Fruit fly (Drosophila melanogaster) whole organism, embryonic: ENCODE data around the gene Glt.

ENCODE experiments used
- Adf1 ChIP-seq: fragments of 200-800 bp; sonication (Bioruptor generic); IDR thresholded peaks from 2 replicates; pipeline ENCODE4 v1.3.6; 2022; ENCODE audit warnings: missing biosample characterization, missing genetic modification characterization
- CG10147 ChIP-seq: fragments of 200-800 bp; sonication (Bioruptor generic); optimal IDR thresholded peaks from 2 replicates; lab custom pipeline; 2019; ENCODE audit warnings: missing biosample characterization, mild to moderate bottlenecking, missing genetic modification characterization, moderate library complexity
- CG11456 ChIP-seq: fragments of 200-800 bp; sonication (Bioruptor generic); IDR thresholded peaks from 3 replicates; pipeline ENCODE4 v1.3.6; 2022; ENCODE audit warnings: missing biosample characterization, missing genetic modification characterization
- CG11504 ChIP-seq: fragments of 200-800 bp; sonication (Bioruptor generic); optimal IDR thresholded peaks from 3 replicates; lab custom pipeline; 2019; ENCODE audit warnings: missing biosample characterization, mild to moderate bottlenecking, missing genetic modification characterization, moderate library complexity
- CG11560 ChIP-seq: fragments of 200-800 bp; sonication (Bioruptor generic); IDR thresholded peaks from 3 replicates; pipeline ENCODE4 v1.3.6; 2022; ENCODE audit warnings: missing biosample characterization, missing genetic modification characterization
- CG11695 ChIP-seq: fragments of 200-800 bp; sonication (Bioruptor generic); IDR thresholded peaks from 3 replicates; pipeline ENCODE4 v1.3.6; 2022; ENCODE audit warnings: missing biosample characterization, missing genetic modification characterization
- CG12219 ChIP-seq: fragments of 200-800 bp; sonication (Bioruptor generic); optimal IDR thresholded peaks from 3 replicates; lab custom pipeline; 2018; ENCODE audit warnings: missing biosample characterization, mild to moderate bottlenecking, missing genetic modification characterization
- CG14441 ChIP-seq: fragments of 200-800 bp; sonication (Bioruptor generic); IDR thresholded peaks from 2 replicates; pipeline ENCODE4 v1.3.6; 2022; ENCODE audit warnings: missing biosample characterization, missing genetic modification characterization
- CG2116 ChIP-seq: fragments of 200-800 bp; sonication (Bioruptor generic); optimal IDR thresholded peaks from 3 replicates; lab custom pipeline; 2018; ENCODE audit warnings: missing biosample characterization, mild to moderate bottlenecking, missing genetic modification characterization
- CG2712 ChIP-seq: fragments of 200-800 bp; optimal IDR thresholded peaks from 3 replicates; lab custom pipeline; 2019; ENCODE audit warnings: missing biosample characterization, mild to moderate bottlenecking, missing genetic modification characterization, moderate library complexity
- CG3407 ChIP-seq: fragments of 200-800 bp; sonication (Bioruptor generic); optimal IDR thresholded peaks from 2 replicates; lab custom pipeline; 2018; ENCODE audit warnings: missing biosample characterization, mild to moderate bottlenecking, missing genetic modification characterization
- CG3838 ChIP-seq: fragments of 200-800 bp; sonication (Bioruptor generic); optimal IDR thresholded peaks from 3 replicates; lab custom pipeline; 2016; ENCODE audit warnings: missing biosample characterization, missing genetic modification characterization
- CG3847 ChIP-seq: fragments of 200-800 bp; sonication (Bioruptor generic); IDR thresholded peaks from 2 replicates; pipeline ENCODE4 v1.3.6; 2022; ENCODE audit warnings: missing biosample characterization, missing genetic modification characterization
- CG6272 ChIP-seq: fragments of 200-800 bp; sonication (Bioruptor generic); IDR thresholded peaks from 2 replicates; pipeline ENCODE4 v1.3.6; 2022; ENCODE audit warnings: missing biosample characterization, missing genetic modification characterization
- CG8089 ChIP-seq: fragments of 200-800 bp; sonication (Bioruptor generic); optimal IDR thresholded peaks from 3 replicates; lab custom pipeline; 2016; ENCODE audit warnings: missing biosample characterization, missing genetic modification characterization
- CG9817 ChIP-seq: fragments of 200-800 bp; sonication (Bioruptor generic); optimal IDR thresholded peaks from 2 replicates; lab custom pipeline; 2018; ENCODE audit warnings: missing biosample characterization, mild to moderate bottlenecking, missing genetic modification characterization, moderate library complexity
- Eip74EF ChIP-seq, 2 experiments: fragments of 200-800 bp in 1 of 2; fragments of >200 bp in 1 of 2; sonication (Bioruptor generic) in 1 of 2; optimal IDR thresholded peaks; 2 replicates each; lab custom pipeline; 2017 to 2019; ENCODE audit warnings: missing biosample characterization in 2 of 2, missing genetic modification characterization in 2 of 2, mild to moderate bottlenecking in 1 of 2, moderate library complexity in 1 of 2
- Gug ChIP-seq: fragments of 200-800 bp; sonication (Bioruptor generic); IDR thresholded peaks from 4 replicates; pipeline ENCODE4 v1.3.6; 2022; ENCODE audit warnings: missing biosample characterization, missing genetic modification characterization
- HHEX ChIP-seq: fragments of 200-800 bp; sonication (Bioruptor generic); optimal IDR thresholded peaks from 3 replicates; lab custom pipeline; 2017; ENCODE audit warnings: missing biosample characterization, mild to moderate bottlenecking, missing genetic modification characterization, missing genetic modification reagents
- Hand ChIP-seq: fragments of 200-800 bp; sonication (Bioruptor generic); optimal IDR thresholded peaks from 2 replicates; lab custom pipeline; 2017; ENCODE audit warnings: mild to moderate bottlenecking, missing biosample characterization, missing genetic modification reagents, missing genetic modification characterization
- Hmx ChIP-seq: fragments of 200-800 bp; sonication (Bioruptor generic); optimal IDR thresholded peaks from 2 replicates; lab custom pipeline; 2016; ENCODE audit warnings: missing biosample characterization, missing genetic modification characterization
- Myb ChIP-seq: fragments of 200-800 bp; sonication (Bioruptor generic); optimal IDR thresholded peaks from 2 replicates; lab custom pipeline; 2016; ENCODE audit warnings: missing biosample characterization, missing genetic modification characterization
- NC2α ChIP-seq: fragments of 200-800 bp; sonication (Bioruptor generic); optimal IDR thresholded peaks from 2 replicates; lab custom pipeline; 2016; ENCODE audit warnings: missing biosample characterization, missing genetic modification characterization
- NfI ChIP-seq: fragments of 200-800 bp; sonication (Bioruptor generic); optimal IDR thresholded peaks from 3 replicates; lab custom pipeline; 2018; ENCODE audit warnings: missing biosample characterization, mild to moderate bottlenecking, missing genetic modification characterization, moderate library complexity
- Opbp ChIP-seq: fragments of 200-800 bp; sonication (Bioruptor generic); IDR thresholded peaks from 3 replicates; pipeline ENCODE4 v1.3.6; 2022; ENCODE audit warnings: missing biosample characterization, missing genetic modification characterization; ENCODE audit not compliant: partially characterized antibody
- PHDP ChIP-seq: fragments of 200-800 bp; sonication (Bioruptor generic); optimal IDR thresholded peaks from 3 replicates; lab custom pipeline; 2018; ENCODE audit warnings: missing biosample characterization, mild to moderate bottlenecking, missing genetic modification characterization, moderate library complexity
- Taf1 ChIP-seq: fragments of 200-800 bp; sonication (Bioruptor generic); IDR thresholded peaks from 2 replicates; pipeline ENCODE4 v1.3.6; 2022; ENCODE audit warnings: missing biosample characterization, missing genetic modification characterization
- dan ChIP-seq: fragments of 200-800 bp; sonication (Bioruptor generic); IDR thresholded peaks from 2 replicates; pipeline ENCODE4 v1.3.6; 2022; ENCODE audit warnings: missing biosample characterization, missing genetic modification characterization
- en ChIP-seq: fragments of 200-800 bp; sonication (Bioruptor generic); optimal IDR thresholded peaks from 2 replicates; lab custom pipeline; 2016; ENCODE audit warnings: missing biosample characterization, missing genetic modification characterization
- ewg ChIP-seq: fragments of 200-800 bp; sonication (Bioruptor generic); optimal IDR thresholded peaks from 3 replicates; lab custom pipeline; 2017; ENCODE audit warnings: mild to moderate bottlenecking, missing biosample characterization, missing genetic modification reagents, missing genetic modification characterization
- exex ChIP-seq: fragments of 200-800 bp; sonication (Bioruptor generic); optimal IDR thresholded peaks from 4 replicates; lab custom pipeline; 2018; ENCODE audit warnings: missing biosample characterization, mild to moderate bottlenecking, missing genetic modification characterization, moderate library complexity
- fd96Cb ChIP-seq: fragments of 200-800 bp; sonication (Bioruptor generic); optimal IDR thresholded peaks from 2 replicates; lab custom pipeline; 2018; ENCODE audit warnings: missing biosample characterization, mild to moderate bottlenecking, missing genetic modification characterization, moderate library complexity
- gcm ChIP-seq: fragments of 200-800 bp; sonication (Bioruptor generic); optimal IDR thresholded peaks from 2 replicates; lab custom pipeline; 2019; ENCODE audit warnings: missing biosample characterization, mild to moderate bottlenecking, missing genetic modification characterization, moderate library complexity
- gsb ChIP-seq: fragments of 200-800 bp; sonication (Bioruptor generic); IDR thresholded peaks from 2 replicates; pipeline ENCODE4 v1.3.6; 2022; ENCODE audit warnings: missing biosample characterization, missing genetic modification characterization
- gsb-n ChIP-seq: fragments of 200-800 bp; sonication (Bioruptor generic); optimal IDR thresholded peaks from 3 replicates; lab custom pipeline; 2018; ENCODE audit warnings: missing biosample characterization, mild to moderate bottlenecking, missing genetic modification characterization
- hbn ChIP-seq: fragments of 200-800 bp; sonication (Bioruptor generic); IDR thresholded peaks from 2 replicates; pipeline ENCODE4 v1.3.6; 2022; ENCODE audit warnings: missing biosample characterization, missing genetic modification characterization; ENCODE audit not compliant: partially characterized antibody
- insv ChIP-seq, 2 experiments: fragments of 200-800 bp; sonication (Bioruptor generic); optimal IDR thresholded peaks; 3 replicates each; lab custom pipeline; 2016 to 2018; ENCODE audit warnings: missing biosample characterization in 2 of 2, missing genetic modification characterization in 2 of 2
- kni ChIP-seq: fragments of 200-800 bp; sonication (Bioruptor generic); optimal IDR thresholded peaks from 3 replicates; lab custom pipeline; 2017; ENCODE audit warnings: mild to moderate bottlenecking, missing biosample characterization, missing genetic modification reagents, missing genetic modification characterization
- mld ChIP-seq: fragments of 200-800 bp; sonication (Bioruptor generic); IDR thresholded peaks from 3 replicates; pipeline ENCODE4 v1.3.6; 2022; ENCODE audit warnings: missing biosample characterization, missing genetic modification characterization; ENCODE audit not compliant: partially characterized antibody
- nerfin-2 ChIP-seq: fragments of 200-800 bp; sonication (Bioruptor generic); IDR thresholded peaks from 2 replicates; pipeline ENCODE4 v1.3.6; 2022; ENCODE audit warnings: missing biosample characterization, missing genetic modification characterization; ENCODE audit not compliant: partially characterized antibody
- onecut ChIP-seq: fragments of 200-800 bp; sonication (Bioruptor generic); IDR thresholded peaks from 2 replicates; pipeline ENCODE4 v1.3.6; 2022; ENCODE audit warnings: missing biosample characterization, missing genetic modification characterization
- pzg ChIP-seq: fragments of 200-800 bp; sonication (Bioruptor generic); optimal IDR thresholded peaks from 3 replicates; lab custom pipeline; 2018; ENCODE audit warnings: missing biosample characterization, mild to moderate bottlenecking, missing genetic modification characterization, moderate library complexity
- ranshi ChIP-seq: fragments of 200-800 bp; sonication (Bioruptor generic); IDR thresholded peaks from 2 replicates; pipeline ENCODE4 v1.3.6; 2022; ENCODE audit warnings: missing biosample characterization, missing genetic modification characterization
- sob ChIP-seq: fragments of 200-800 bp; sonication (Bioruptor generic); IDR thresholded peaks from 2 replicates; pipeline ENCODE4 v1.3.6; 2022; ENCODE audit warnings: missing biosample characterization, missing genetic modification characterization
- sqz ChIP-seq: fragments of 200-800 bp; sonication (Bioruptor generic); optimal IDR thresholded peaks from 3 replicates; lab custom pipeline; 2018; ENCODE audit warnings: missing biosample characterization, mild to moderate bottlenecking, missing genetic modification characterization
- tgo ChIP-seq: fragments of 200-800 bp; sonication (Bioruptor generic); IDR thresholded peaks from 3 replicates; pipeline ENCODE4 v1.3.6; 2022; ENCODE audit warnings: missing biosample characterization, missing genetic modification characterization
- ttk ChIP-seq: fragments of 200-800 bp; sonication (Bioruptor generic); IDR thresholded peaks from 2 replicates; pipeline ENCODE4 v2.1.2; 2022; ENCODE audit warnings: missing biosample characterization, missing genetic modification characterization
- unpg ChIP-seq: fragments of 200-800 bp; sonication (Bioruptor generic); optimal IDR thresholded peaks from 3 replicates; lab custom pipeline; 2018; ENCODE audit warnings: missing biosample characterization, mild to moderate bottlenecking, missing genetic modification characterization, moderate library complexity
- vfl ChIP-seq: fragments of 200-800 bp; sonication (Bioruptor generic); optimal IDR thresholded peaks from 2 replicates; lab custom pipeline; 2016; ENCODE audit warnings: missing biosample characterization, missing genetic modification characterization
- vvl ChIP-seq: fragments of 200-800 bp; sonication (Bioruptor generic); IDR thresholded peaks from 2 replicates; pipeline ENCODE4 v1.3.6; 2022; ENCODE audit warnings: missing biosample characterization, missing genetic modification characterization
- zen2 ChIP-seq: fragments of 200-800 bp; sonication (Bioruptor generic); IDR thresholded peaks from 3 replicates; pipeline ENCODE4 v1.3.6; 2022; ENCODE audit warnings: missing biosample characterization, missing genetic modification characterization; ENCODE audit not compliant: partially characterized antibody

The Glt gene

dm6 chr2L:8699895-8700314, 27.4 kb downstream of the Glt start (continued):
- TF ChIP-seq kni (GFP tag; lab: Kevin White, UChicago) (peak; percentile 47), CG2116 (GFP tag; lab: Kevin White, UChicago) (peak; percentile 42), CG3407 (GFP tag; lab: Kevin White, UChicago) (peak; percentile 72), tgo (GFP tag; lab: Robert Waterston, UW) (no peak), nerfin-2 (GFP tag; lab: Robert Waterston, UW) (no peak), CG10147 (GFP tag; lab: Kevin White, UChicago) (peak; percentile 19), CG3847 (no peak), pzg (GFP tag; lab: Kevin White, UChicago) (no peak), NC2α (GFP tag; lab: Kevin White, UChicago) (no peak), vvl (GFP tag; lab: Robert Waterston, UW) (no peak), gsb-n (tag; lab: Kevin White, UChicago) (peak; percentile 72), NfI (peak; percentile 41), ttk (GFP tag; lab: Robert Waterston, UW) (no peak), sob (peak; percentile 39; the same call in 1 of the 2 replicates), en (no peak), vfl (GFP tag; lab: Kevin White, UChicago) (no peak), CG8089 (GFP tag; lab: Kevin White, UChicago) (no peak), CG11560 (tag; lab: Robert Waterston, UW) (no peak), CG3838 (GFP tag; lab: Kevin White, UChicago) (peak; percentile 13), dan (GFP tag; lab: Robert Waterston, UW) (no peak), CG9817 (no peak), hbn (GFP tag; lab: Robert Waterston, UW) (no peak), PHDP (tag; lab: Kevin White, UChicago) (peak; percentile 71), Hand (GFP tag; lab: Kevin White, UChicago) (peak; percentile 16), mld (no peak), Adf1 (GFP tag; lab: Robert Waterston, UW) (peak; percentile 55), ewg (GFP tag; lab: Kevin White, UChicago) (no peak), CG2712 (tag; lab: Kevin White, UChicago) (peak; percentile 1), Gug (GFP tag; lab: Robert Waterston, UW) (no peak), sqz (GFP tag; lab: Kevin White, UChicago) (peak; percentile 75), CG12219 (GFP tag; lab: Kevin White, UChicago) (peak; percentile 34), CG11695 (no peak), Opbp (GFP tag; lab: Robert Waterston, UW) (no peak), CG14441 (no peak), CG11504 (tag; lab: Kevin White, UChicago) (peak; percentile 47), onecut (peak; percentile 43; the same call in 1 of the 2 replicates), HHEX (GFP tag; lab: Kevin White, UChicago) (peak; percentile 74), fd96Cb (tag; lab: Kevin White, UChicago) (peak; percentile 5), CG6272 (GFP tag; lab: Robert Waterston, UW) (no peak), unpg (peak; percentile 61), zen2 (GFP tag; lab: Robert Waterston, UW) (no peak), Hmx (no peak), ranshi (GFP tag; lab: Robert Waterston, UW) (no peak), Myb (GFP tag; lab: Kevin White, UChicago) (no peak), insv (GFP tag; optimal IDR thresholded peaks at IDR 0.05; lab: Kevin White, UChicago) (no peak), exex (peak; percentile 96), Eip74EF (GFP tag; optimal IDR thresholded peaks at IDR 0.05; lab: Kevin White, UChicago) (peak in 1 of 2 experiments; percentile 32), Taf1 (GFP tag; lab: Robert Waterston, UW) (no peak), gcm (peak; percentile 63), gsb (GFP tag; lab: Robert Waterston, UW) (no peak), CG11456 (GFP tag; lab: Robert Waterston, UW) (no peak)
